Worm (Caenorhabditis elegans) whole organism, L1 larva: ENCODE measurements around the gene tag-329.

ENCODE experiments used
- C16A3.4 ChIP-seq: fragments of 150-350 bp; optimal IDR thresholded peaks from 2 replicates; lab custom pipeline; 2014; ENCODE audit warnings: missing biosample characterization, missing genetic modification characterization
- aha-1 ChIP-seq: fragments of 150-350 bp; optimal IDR thresholded peaks from 2 replicates; lab custom pipeline; 2014; ENCODE audit warnings: missing biosample characterization, missing genetic modification characterization
- ama-1 ChIP-seq: fragments of 150-350 bp; optimal IDR thresholded peaks from 2 replicates; lab custom pipeline; 2014
- blmp-1 ChIP-seq: fragments of 150-350 bp; optimal IDR thresholded peaks from 2 replicates; lab custom pipeline; 2014; ENCODE audit warnings: missing biosample characterization, missing genetic modification characterization
- ceh-63 ChIP-seq: fragments of 200-800 bp; sonication (Bioruptor generic); optimal IDR thresholded peaks from 2 replicates; lab custom pipeline; 2018; ENCODE audit warnings: mild to moderate bottlenecking, missing genetic modification characterization, missing compliant biosample characterization
- ceh-8 ChIP-seq: fragments of 200-800 bp; sonication (Bioruptor generic); optimal IDR thresholded peaks from 2 replicates; lab custom pipeline; 2018; ENCODE audit warnings: mild to moderate bottlenecking, missing genetic modification characterization, moderate library complexity, missing compliant biosample characterization
- ceh-82 ChIP-seq, 3 experiments: fragments of 150-350 bp in 1 of 3; sonication (generic microtip) in 2 of 3; optimal IDR thresholded peaks; 2 replicates each; lab custom pipeline; 2014 to 2017; ENCODE audit warnings: missing biosample characterization in 3 of 3, missing genetic modification characterization in 3 of 3
- dpl-1 ChIP-seq, 3 experiments: fragments of 150-350 bp in 2 of 3; sonication (generic microtip) in 1 of 3; optimal IDR thresholded peaks; 2 replicates each; lab custom pipeline; 2014 to 2017; ENCODE audit warnings: missing biosample characterization in 3 of 3, missing genetic modification characterization in 3 of 3, missing genetic modification reagents in 3 of 3
- dsc-1 ChIP-seq: sonication (generic microtip); optimal IDR thresholded peaks from 2 replicates; lab custom pipeline; 2016; ENCODE audit warnings: mild to moderate bottlenecking, missing genetic modification characterization, missing compliant biosample characterization
- efl-1 ChIP-seq, 4 experiments: fragments of 150-350 bp; optimal IDR thresholded peaks in 3 of 4; peaks in 1 of 4; 1 replicate in 1 of 4; 2 replicates in 3 of 4; lab custom pipeline; 2014; ENCODE audit warnings: missing biosample characterization in 2 of 4, missing genetic modification characterization in 2 of 4, missing genetic modification reagents in 2 of 4
- elt-2 ChIP-seq: sonication (generic microtip); optimal IDR thresholded peaks from 2 replicates; lab custom pipeline; 2016; ENCODE audit warnings: missing genetic modification characterization, mild to moderate bottlenecking, inconsistent platforms, missing compliant biosample characterization, missing genetic modification reagents
- hlh-17 ChIP-seq: fragments of 200-800 bp; sonication (Bioruptor generic); optimal IDR thresholded peaks from 2 replicates; lab custom pipeline; 2018; ENCODE audit warnings: missing genetic modification characterization, mild to moderate bottlenecking, missing compliant biosample characterization, moderate library complexity, borderline replicate concordance
- hpl-2 ChIP-seq: fragments of 150-350 bp; optimal IDR thresholded peaks from 2 replicates; lab custom pipeline; 2014; ENCODE audit warnings: missing biosample characterization, missing genetic modification reagents, missing genetic modification characterization
- irx-1 ChIP-seq: sonication (generic microtip); optimal IDR thresholded peaks from 2 replicates; lab custom pipeline; 2016; ENCODE audit warnings: missing genetic modification characterization, missing compliant biosample characterization
- jun-1 ChIP-seq: fragments of 150-350 bp; optimal IDR thresholded peaks from 2 replicates; lab custom pipeline; 2014; ENCODE audit warnings: missing biosample characterization, missing genetic modification reagents, missing genetic modification characterization
- lin-13 ChIP-seq: fragments of 150-350 bp; optimal IDR thresholded peaks from 2 replicates; lab custom pipeline; 2014; ENCODE audit warnings: missing biosample characterization, missing genetic modification reagents, missing genetic modification characterization
- lin-14 ChIP-seq: fragments of 200-800 bp; sonication (Bioruptor generic); optimal IDR thresholded peaks from 2 replicates; lab custom pipeline; 2018; ENCODE audit warnings: mild to moderate bottlenecking, missing genetic modification characterization, moderate library complexity, missing compliant biosample characterization
- lin-35 ChIP-seq, 2 experiments: fragments of 150-350 bp; optimal IDR thresholded peaks; 2 replicates each; lab custom pipeline; 2014; ENCODE audit warnings: missing biosample characterization in 2 of 2, missing genetic modification characterization in 2 of 2, missing genetic modification reagents in 2 of 2
- lin-39 ChIP-seq: fragments of 150-350 bp; optimal IDR thresholded peaks from 2 replicates; lab custom pipeline; 2014; ENCODE audit warnings: missing biosample characterization, missing genetic modification reagents, missing genetic modification characterization
- lir-3 ChIP-seq: sonication (generic microtip); optimal IDR thresholded peaks from 2 replicates; lab custom pipeline; 2016; ENCODE audit warnings: mild to moderate bottlenecking, missing genetic modification characterization, moderate library complexity, missing compliant biosample characterization; ENCODE audit not compliant: poor library complexity
- lsy-2 ChIP-seq, 2 experiments: fragments of 150-350 bp; optimal IDR thresholded peaks; 2 replicates each; lab custom pipeline; 2014; ENCODE audit warnings: missing biosample characterization in 2 of 2, missing genetic modification characterization in 2 of 2
- mdl-1 ChIP-seq, 2 experiments: fragments of 150-350 bp; optimal IDR thresholded peaks; 2 replicates each; lab custom pipeline; 2014 to 2017; ENCODE audit warnings: missing biosample characterization in 2 of 2, missing genetic modification characterization in 2 of 2, inconsistent platforms in 1 of 2
- mef-2 ChIP-seq: fragments of 150-350 bp; optimal IDR thresholded peaks from 2 replicates; lab custom pipeline; 2014; ENCODE audit warnings: missing biosample characterization, missing genetic modification characterization
- mep-1 ChIP-seq: fragments of 150-350 bp; optimal IDR thresholded peaks from 2 replicates; lab custom pipeline; 2014; ENCODE audit warnings: missing biosample characterization, missing genetic modification characterization
- nhr-19 ChIP-seq: fragments of 200-800 bp; sonication (Bioruptor generic); conservative IDR thresholded peaks from 2 replicates; pipeline ENCODE4 v1.3.6; 2022; ENCODE audit warnings: missing genetic modification characterization, missing compliant biosample characterization
- nhr-20 ChIP-seq: sonication (generic microtip); optimal IDR thresholded peaks from 2 replicates; lab custom pipeline; 2016; ENCODE audit warnings: mild to moderate bottlenecking, missing genetic modification characterization, missing compliant biosample characterization
- nhr-237 ChIP-seq: fragments of 150-350 bp; optimal IDR thresholded peaks from 2 replicates; lab custom pipeline; 2014; ENCODE audit warnings: missing biosample characterization, missing genetic modification characterization
- nhr-28 ChIP-seq: fragments of 150-350 bp; optimal IDR thresholded peaks from 2 replicates; lab custom pipeline; 2014; ENCODE audit warnings: missing biosample characterization, missing genetic modification characterization
- nhr-71 ChIP-seq: sonication (generic microtip); optimal IDR thresholded peaks from 2 replicates; lab custom pipeline; 2016; ENCODE audit warnings: mild to moderate bottlenecking, missing genetic modification characterization, moderate library complexity, missing compliant biosample characterization
- nhr-76 ChIP-seq: sonication (generic microtip); optimal IDR thresholded peaks from 2 replicates; lab custom pipeline; 2017; ENCODE audit warnings: missing biosample characterization, missing genetic modification characterization
- nhr-77 ChIP-seq: fragments of 150-350 bp; optimal IDR thresholded peaks from 2 replicates; lab custom pipeline; 2014; ENCODE audit warnings: missing biosample characterization, missing genetic modification characterization
- nhr-85 ChIP-seq: sonication (generic microtip); peaks from one replicate; lab custom pipeline; 2016; ENCODE audit warnings: missing genetic modification characterization, inconsistent platforms, missing compliant biosample characterization
- nhr-90 ChIP-seq: sonication (generic microtip); optimal IDR thresholded peaks from 2 replicates; lab custom pipeline; 2016; ENCODE audit warnings: mild to moderate bottlenecking, missing genetic modification characterization, missing compliant biosample characterization; ENCODE audit not compliant: poor library complexity
- pag-3 ChIP-seq: sonication (generic microtip); optimal IDR thresholded peaks from 2 replicates; lab custom pipeline; 2017; ENCODE audit warnings: missing genetic modification characterization, mild to moderate bottlenecking, missing compliant biosample characterization, antibody characterized with exemption, borderline replicate concordance; ENCODE audit not compliant: insufficient read depth
- pqm-1 ChIP-seq: sonication (generic microtip); optimal IDR thresholded peaks from 3 replicates; lab custom pipeline; 2017; ENCODE audit warnings: missing biosample characterization, missing genetic modification characterization
- rnt-1 ChIP-seq: sonication (generic microtip); optimal IDR thresholded peaks from 2 replicates; lab custom pipeline; 2016; ENCODE audit warnings: mild to moderate bottlenecking, missing genetic modification characterization, moderate library complexity, missing compliant biosample characterization
- skn-1 ChIP-seq: fragments of 150-350 bp; optimal IDR thresholded peaks from 2 replicates; lab custom pipeline; 2014; ENCODE audit warnings: missing biosample characterization, missing genetic modification characterization
- snpc-4 ChIP-seq: fragments of 150-350 bp; optimal IDR thresholded peaks from 2 replicates; lab custom pipeline; 2014; ENCODE audit warnings: missing biosample characterization, missing genetic modification characterization
- snu-23 ChIP-seq: sonication (generic microtip); optimal IDR thresholded peaks from 2 replicates; lab custom pipeline; 2016; ENCODE audit warnings: missing genetic modification characterization, missing compliant biosample characterization
- sup-37 ChIP-seq: fragments of 200-800 bp; sonication (Bioruptor generic); optimal IDR thresholded peaks from 2 replicates; lab custom pipeline; 2018; ENCODE audit warnings: mild to moderate bottlenecking, missing genetic modification characterization, missing compliant biosample characterization
- swsn-7 ChIP-seq: sonication (generic microtip); optimal IDR thresholded peaks from 2 replicates; lab custom pipeline; 2016; ENCODE audit warnings: missing genetic modification characterization, missing compliant biosample characterization
- tlp-1 ChIP-seq: fragments of 150-350 bp; optimal IDR thresholded peaks from 2 replicates; lab custom pipeline; 2014; ENCODE audit warnings: missing biosample characterization, missing genetic modification characterization
- unc-130 ChIP-seq: fragments of 150-350 bp; optimal IDR thresholded peaks from 2 replicates; lab custom pipeline; 2017; ENCODE audit warnings: missing biosample characterization, missing genetic modification characterization, inconsistent platforms
- unc-62 ChIP-seq: fragments of 150-350 bp; optimal IDR thresholded peaks from 2 replicates; lab custom pipeline; 2014; ENCODE audit warnings: missing biosample characterization, missing genetic modification reagents, missing genetic modification characterization
- unc-86 ChIP-seq: sonication (generic microtip); optimal IDR thresholded peaks from 2 replicates; lab custom pipeline; 2016; ENCODE audit warnings: missing genetic modification characterization, missing compliant biosample characterization
- unc-98 ChIP-seq: fragments of 200-800 bp; sonication (Bioruptor generic); IDR thresholded peaks from 2 replicates; pipeline ENCODE4 v1.3.6; 2022; ENCODE audit warnings: missing genetic modification characterization, missing compliant biosample characterization
- vab-15 ChIP-seq: sonication (generic microtip); optimal IDR thresholded peaks from 2 replicates; lab custom pipeline; 2017; ENCODE audit warnings: missing genotype, mild to moderate bottlenecking, missing genetic modification characterization, missing compliant biosample characterization
- xbp-1 ChIP-seq: sonication (generic microtip); optimal IDR thresholded peaks from 2 replicates; lab custom pipeline; 2016; ENCODE audit warnings: missing genetic modification characterization, missing compliant biosample characterization
- zag-1 ChIP-seq: fragments of 150-350 bp; optimal IDR thresholded peaks from 2 replicates; lab custom pipeline; 2014; ENCODE audit warnings: missing biosample characterization, missing genetic modification characterization
- zip-4 ChIP-seq: fragments of 200-800 bp; sonication (Bioruptor generic); optimal IDR thresholded peaks from 2 replicates; lab custom pipeline; 2018; ENCODE audit warnings: mild to moderate bottlenecking, missing genetic modification characterization, moderate library complexity, missing compliant biosample characterization
- ztf-4 ChIP-seq: fragments of 150-350 bp; optimal IDR thresholded peaks from 2 replicates; lab custom pipeline; 2014; ENCODE audit warnings: missing biosample characterization, missing genetic modification characterization

Gene tag-329

ce11 chrV:9582594-9583322 is 48.0 kb downstream of the tag-329 start, which contains the start of gene rtfo-1:
rtfo-1 (minus strand) TSS chrV:9582644.
- TF ChIP-seq blmp-1 (tag; lab: Kevin White, UChicago) (peak; percentile 28), ceh-63 (GFP tag; lab: Kevin White, UChicago) (no peak), C16A3.4 (tag; lab: Kevin White, UChicago) (peak; percentile 25), unc-98 (GFP tag; lab: Robert Waterston, UW) (no peak), unc-130 (peak; percentile 44), ztf-4 (peak; percentile 47), tlp-1 (tag; lab: Kevin White, UChicago) (no peak), nhr-20 (tag; lab: Kevin White, UChicago) (peak; percentile 45), efl-1 (optimal IDR thresholded peaks at IDR 0.05; lab: Kevin White, UChicago) (peak; percentile 37 to 51), efl-1 (GFP tag; optimal IDR thresholded peaks at IDR 0.05 in 1 of 2; lab: Kevin White, UChicago) (peak; percentile 17 to 96), nhr-237 (tag; lab: Kevin White, UChicago) (no peak), ama-1 (lab: Kevin White, UChicago) (no peak), elt-2 (tag; lab: Kevin White, UChicago) (peak; percentile 22), lin-14 (GFP tag; lab: Kevin White, UChicago) (peak; percentile 41), lin-13 (peak; percentile 38), unc-62 (GFP tag; lab: Kevin White, UChicago) (no peak), lsy-2 (tag; optimal IDR thresholded peaks at IDR 0.05; lab: Kevin White, UChicago) (peak; percentile 36 to 41), ceh-82 (tag; optimal IDR thresholded peaks at IDR 0.05; lab: Kevin White, UChicago) (peak; percentile 7 to 36 (median 35)), hpl-2 (GFP tag; lab: Kevin White, UChicago) (peak; percentile 38), mef-2 (tag; lab: Kevin White, UChicago) (no peak), skn-1 (tag; lab: Kevin White, UChicago) (peak; percentile 58), sup-37 (GFP tag; lab: Kevin White, UChicago) (no peak), hlh-17 (no peak), vab-15 (no peak), nhr-90 (peak; percentile 69), lin-39 (no peak), irx-1 (tag; lab: Kevin White, UChicago) (peak; percentile 30), aha-1 (tag; lab: Kevin White, UChicago) (no peak), dpl-1 (GFP tag; optimal IDR thresholded peaks at IDR 0.05; lab: Kevin White, UChicago) (peak; percentile 30 to 50 (median 47)), swsn-7 (peak; percentile 56), snu-23 (GFP tag; lab: Kevin White, UChicago) (peak; percentile 60), unc-86 (peak; percentile 23), pag-3 (tag; lab: Kevin White, UChicago) (no peak), nhr-76 (no peak), nhr-85 (tag; lab: Kevin White, UChicago) (peak; percentile 75), zag-1 (tag; lab: Kevin White, UChicago) (no peak), ceh-8 (GFP tag; lab: Kevin White, UChicago) (no peak), rnt-1 (tag; lab: Kevin White, UChicago) (peak; percentile 62), nhr-28 (tag; lab: Kevin White, UChicago) (no peak), nhr-71 (tag; lab: Kevin White, UChicago) (peak; percentile 58), nhr-77 (no peak), mdl-1 (tag; optimal IDR thresholded peaks at IDR 0.05; lab: Kevin White, UChicago) (peak in 1 of 2 experiments; percentile 48), nhr-19 (GFP tag; lab: Robert Waterston, UW) (peak; percentile 29), xbp-1 (peak; percentile 54), dsc-1 (tag; lab: Kevin White, UChicago) (peak; percentile 35), jun-1 (no peak), snpc-4 (peak; percentile 38), pqm-1 (tag; lab: Kevin White, UChicago) (no peak), mep-1 (tag; lab: Kevin White, UChicago) (peak; percentile 46), lir-3 (tag; lab: Kevin White, UChicago) (peak; percentile 31), lin-35 (GFP tag; optimal IDR thresholded peaks at IDR 0.05; lab: Kevin White, UChicago) (peak; percentile 29 to 60), zip-4 (peak; percentile 16)
